Worm (Caenorhabditis elegans): ENCODE data around the gene F13E6.2.

F13E6.2 gene

DNA sequence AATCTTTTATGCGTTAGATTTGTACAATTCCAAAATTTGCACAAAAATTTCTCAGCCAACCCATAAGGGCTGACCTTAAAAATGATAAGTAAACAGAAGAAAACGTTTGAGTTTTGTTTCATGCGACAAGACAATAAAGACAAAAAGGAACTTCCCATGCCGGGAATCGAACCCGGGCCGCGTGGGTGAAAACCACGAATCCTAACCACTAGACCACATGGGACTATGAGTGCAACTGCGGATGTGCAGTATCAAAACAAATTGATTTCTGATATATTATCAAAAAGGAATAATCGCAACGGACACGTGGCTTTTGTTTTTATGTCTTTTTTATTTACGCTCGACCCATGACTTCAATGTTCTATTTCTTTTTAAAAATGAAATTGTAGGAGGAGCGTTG is 7.2 kb downstream of the F13E6.2 start:
- TF ChIP-seq hlh-1 (tag; optimal IDR thresholded peaks at IDR 0.05) (no peak), nhr-28 (tag; optimal IDR thresholded peaks at IDR 0.05) (no peak), M03D4.4 (tag; optimal IDR thresholded peaks at IDR 0.05) (no peak), mls-2 (tag; optimal IDR thresholded peaks at IDR 0.05) (no peak), ztf-11 (tag; optimal IDR thresholded peaks at IDR 0.05) (no peak), flh-1 (GFP tag; optimal IDR thresholded peaks at IDR 0.05) (no peak)

DNA sequence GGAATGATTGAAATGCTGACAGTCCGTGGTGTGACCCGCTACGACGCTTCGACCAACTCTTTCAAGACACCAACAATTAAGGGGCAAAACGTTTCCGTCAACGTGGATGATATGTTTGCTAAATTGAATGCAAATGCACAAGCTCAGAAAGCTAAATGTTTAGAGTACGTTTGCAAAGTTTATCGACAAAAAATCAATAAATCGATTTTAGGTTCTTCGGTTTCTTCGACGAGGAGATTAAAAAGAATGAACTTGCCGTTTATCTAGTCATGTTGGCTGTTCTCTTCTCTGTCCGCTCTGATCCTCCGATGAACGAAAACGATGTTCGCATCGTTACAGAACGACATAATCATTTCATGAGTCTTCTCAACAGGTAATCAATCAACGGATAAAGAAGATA is 9.3 kb downstream of the F13E6.2 start:
- TF ChIP-seq nhr-76 (tag; optimal IDR thresholded peaks at IDR 0.05) = no peak
- no peak for TF ChIP-seq ces-1 (GFP tag; optimal IDR thresholded peaks at IDR 0.05)
- no peak for TF ChIP-seq nhr-12 (tag; optimal IDR thresholded peaks at IDR 0.05)
- TF ChIP-seq elt-1 (tag; optimal IDR thresholded peaks at IDR 0.05; ENCODE audit: borderline replicate concordance, insufficient read depth) = no peak
- TF ChIP-seq nhr-28 (tag; optimal IDR thresholded peaks at IDR 0.05) = no peak
- no peak for TF ChIP-seq unc-62 (GFP tag; optimal IDR thresholded peaks at IDR 0.05)
- no peak for TF ChIP-seq lin-32 (GFP tag; optimal IDR thresholded peaks at IDR 0.05)
- no peak for TF ChIP-seq blmp-1 (tag; optimal IDR thresholded peaks at IDR 0.05)
- no peak for TF ChIP-seq pha-4 (tag; optimal IDR thresholded peaks at IDR 0.05)
- no peak for TF ChIP-seq sptf-1 (tag; optimal IDR thresholded peaks at IDR 0.05)
- TF ChIP-seq lsy-2 (tag; optimal IDR thresholded peaks at IDR 0.05) = no peak
- no peak for TF ChIP-seq unc-120 (tag; optimal IDR thresholded peaks at IDR 0.05; ENCODE audit: poor library complexity, severe bottlenecking)

DNA sequence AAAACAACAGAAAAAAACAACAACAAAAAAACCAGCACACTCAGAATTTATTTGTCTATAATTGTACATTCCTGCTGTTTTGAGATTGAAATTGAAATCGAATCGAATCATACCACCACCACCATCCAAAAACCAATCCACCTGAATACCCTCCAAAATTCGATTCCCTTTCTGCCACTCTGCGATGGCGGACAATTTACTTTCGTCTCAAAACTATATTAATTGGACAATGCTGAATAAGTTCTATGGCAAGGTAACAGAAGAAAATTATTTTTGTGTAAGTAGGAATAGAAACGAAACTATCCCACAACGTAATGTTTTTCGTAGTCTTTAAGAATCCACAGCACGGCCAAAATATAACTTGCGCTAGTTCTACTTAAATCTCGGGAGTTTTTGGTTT is 14.6 kb downstream of the F13E6.2 start:
- TF ChIP-seq unc-120 (tag; optimal IDR thresholded peaks at IDR 0.05; ENCODE audit: poor library complexity, severe bottlenecking) = no peak
- no peak for TF ChIP-seq ceh-39 (tag; optimal IDR thresholded peaks at IDR 0.05)
- no peak for TF ChIP-seq unc-62 (GFP tag; optimal IDR thresholded peaks at IDR 0.05)
- TF ChIP-seq nhr-28 (tag; optimal IDR thresholded peaks at IDR 0.05) = no peak
- no peak for TF ChIP-seq nhr-237 (tag; optimal IDR thresholded peaks at IDR 0.05)

DNA sequence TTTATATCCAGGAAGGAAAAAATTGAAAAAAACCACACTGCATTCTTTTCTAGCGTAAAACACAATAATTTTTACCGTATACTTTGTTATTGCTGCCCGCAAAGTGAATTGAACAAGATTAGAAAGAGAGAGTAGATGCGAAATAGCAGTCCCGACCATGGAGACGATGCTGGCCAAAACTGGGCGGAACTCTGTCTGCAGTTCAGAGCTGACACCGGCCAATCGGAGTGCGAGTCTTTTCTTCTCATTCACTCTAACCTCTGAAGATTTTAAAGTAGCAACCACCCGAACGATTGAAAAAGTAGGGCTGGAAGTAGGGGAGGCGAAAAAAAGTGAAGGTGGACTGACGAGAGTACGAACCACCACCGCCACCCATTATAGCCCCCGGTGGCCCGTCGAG is 17.5 kb downstream of the F13E6.2 start:
- TF ChIP-seq mab-5 (tag; optimal IDR thresholded peaks at IDR 0.05) = no peak
- no peak for TF ChIP-seq M03D4.4 (tag; optimal IDR thresholded peaks at IDR 0.05)
- no peak for TF ChIP-seq unc-39 (tag; optimal IDR thresholded peaks at IDR 0.05)
- TF ChIP-seq ceh-83 (GFP tag; optimal IDR thresholded peaks at IDR 0.05) = no peak
- no peak for TF ChIP-seq nhr-28 (tag; optimal IDR thresholded peaks at IDR 0.05)
- no peak for TF ChIP-seq mls-2 (tag; optimal IDR thresholded peaks at IDR 0.05)
- TF ChIP-seq nhr-12 (tag; optimal IDR thresholded peaks at IDR 0.05) = no peak
- no peak for TF ChIP-seq blmp-1 (tag; optimal IDR thresholded peaks at IDR 0.05)
- no peak for TF ChIP-seq mep-1 (tag; optimal IDR thresholded peaks at IDR 0.05)
- no peak for TF ChIP-seq cnd-1 (tag; optimal IDR thresholded peaks at IDR 0.05)
- TF ChIP-seq elt-1 (tag; optimal IDR thresholded peaks at IDR 0.05; ENCODE audit: borderline replicate concordance, insufficient read depth) = no peak
- TF ChIP-seq sem-2 (GFP tag; optimal IDR thresholded peaks at IDR 0.05) = no peak

DNA sequence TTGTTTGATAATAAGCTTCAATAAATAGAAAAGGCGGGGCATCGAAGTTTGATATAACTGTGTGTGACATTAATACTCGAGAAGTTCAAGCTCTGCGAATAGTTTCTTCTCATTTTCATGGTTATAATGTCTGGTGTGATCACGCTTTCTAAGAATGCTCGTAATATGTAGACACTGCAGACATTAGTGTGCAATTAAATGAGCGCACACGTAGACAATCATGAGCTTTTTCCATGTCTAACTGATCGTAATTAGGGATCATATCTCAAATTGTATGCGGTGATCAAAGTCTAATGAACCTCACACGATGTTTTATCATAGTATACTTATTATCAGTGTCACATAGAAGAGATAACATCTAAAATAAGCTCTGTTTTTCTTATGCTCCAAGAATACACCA is 24.0 kb downstream of the F13E6.2 start:
- no peak for TF ChIP-seq elt-1 (tag; optimal IDR thresholded peaks at IDR 0.05; ENCODE audit: borderline replicate concordance, insufficient read depth)
- TF ChIP-seq M03D4.4 (tag; optimal IDR thresholded peaks at IDR 0.05) = no peak
- TF ChIP-seq ceh-83 (GFP tag; optimal IDR thresholded peaks at IDR 0.05) = no peak
- TF ChIP-seq hlh-1 (tag; optimal IDR thresholded peaks at IDR 0.05) = no peak
- TF ChIP-seq ztf-11 (tag; optimal IDR thresholded peaks at IDR 0.05) = no peak
- no peak for TF ChIP-seq mab-5 (tag; optimal IDR thresholded peaks at IDR 0.05)

DNA sequence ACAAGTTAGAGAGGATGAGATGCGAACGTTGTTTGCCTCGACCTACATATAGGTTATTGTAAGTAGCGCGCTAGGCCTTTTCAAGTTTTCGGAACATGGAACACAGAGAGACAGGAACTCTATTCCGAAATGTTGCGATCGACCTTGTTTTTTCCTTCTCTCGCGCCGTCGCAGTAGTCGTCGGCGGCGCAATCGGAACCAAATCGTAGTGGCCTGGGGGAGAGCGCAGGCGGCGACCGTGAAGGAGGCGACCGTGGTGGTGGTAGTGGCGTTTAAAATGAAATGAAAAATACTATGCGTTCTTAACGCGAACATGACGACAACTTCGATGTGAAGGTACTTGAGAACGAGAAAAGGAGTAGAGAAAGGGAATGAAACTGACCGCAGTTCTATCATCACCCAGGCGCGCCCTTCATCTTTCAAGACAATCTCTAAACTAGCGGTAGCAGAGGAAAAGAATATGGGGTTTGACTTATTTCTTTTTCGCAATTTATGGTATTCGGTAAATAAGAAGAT is 26.5 kb downstream of the F13E6.2 start:
- TF ChIP-seq M03D4.4 (tag; optimal IDR thresholded peaks at IDR 0.05) (no peak), nhr-28 (tag; optimal IDR thresholded peaks at IDR 0.05) (no peak), lsy-2 (tag; optimal IDR thresholded peaks at IDR 0.05) (no peak), cnd-1 (tag; optimal IDR thresholded peaks at IDR 0.05) (no peak), snpc-4 (tag; optimal IDR thresholded peaks at IDR 0.05) (no peak), nhr-12 (tag; optimal IDR thresholded peaks at IDR 0.05) (no peak), sem-2 (GFP tag; optimal IDR thresholded peaks at IDR 0.05) (no peak), elt-3 (tag; optimal IDR thresholded peaks at IDR 0.05) (no peak), lin-32 (GFP tag; optimal IDR thresholded peaks at IDR 0.05) (no peak), nhr-237 (tag; optimal IDR thresholded peaks at IDR 0.05) (no peak), blmp-1 (tag; optimal IDR thresholded peaks at IDR 0.05) (no peak), zip-8 (tag; optimal IDR thresholded peaks at IDR 0.05) (no peak)
